Fruit fly (Drosophila melanogaster) whole organism, embryonic: ENCODE data around the gene alpha-Spec.

Experiments used
- Antp ChIP-seq: fragments of 200-800 bp; sonication (Bioruptor generic); optimal IDR thresholded peaks from 3 replicates; lab custom pipeline; 2016; ENCODE audit warnings: missing biosample characterization, missing genetic modification characterization
- CG11504 ChIP-seq: fragments of 200-800 bp; sonication (Bioruptor generic); optimal IDR thresholded peaks from 3 replicates; lab custom pipeline; 2019; ENCODE audit warnings: missing biosample characterization, mild to moderate bottlenecking, missing genetic modification characterization, moderate library complexity
- CG12219 ChIP-seq: fragments of 200-800 bp; sonication (Bioruptor generic); optimal IDR thresholded peaks from 3 replicates; lab custom pipeline; 2018; ENCODE audit warnings: missing biosample characterization, mild to moderate bottlenecking, missing genetic modification characterization
- CG12942 ChIP-seq: fragments of 200-800 bp; sonication (Bioruptor generic); optimal IDR thresholded peaks from 3 replicates; lab custom pipeline; 2016; ENCODE audit warnings: missing biosample characterization, missing genetic modification characterization
- CG13296 ChIP-seq: fragments of 200-800 bp; sonication (Bioruptor generic); optimal IDR thresholded peaks from 3 replicates; lab custom pipeline; 2018; ENCODE audit warnings: missing biosample characterization, mild to moderate bottlenecking, missing genetic modification characterization
- CG1529 ChIP-seq: fragments of 200-800 bp; sonication (Bioruptor generic); optimal IDR thresholded peaks from 3 replicates; lab custom pipeline; 2018; ENCODE audit warnings: missing biosample characterization, missing genetic modification characterization
- CG15601 ChIP-seq: fragments of 200-800 bp; sonication (Bioruptor generic); optimal IDR thresholded peaks from 3 replicates; lab custom pipeline; 2019; ENCODE audit warnings: missing biosample characterization, mild to moderate bottlenecking, missing genetic modification characterization, moderate library complexity
- CG3065 ChIP-seq: fragments of 200-800 bp; sonication (Bioruptor generic); optimal IDR thresholded peaks from 2 replicates; lab custom pipeline; 2016; ENCODE audit warnings: missing biosample characterization, missing genetic modification characterization
- CG33557 ChIP-seq: fragments of 200-800 bp; sonication (Bioruptor generic); optimal IDR thresholded peaks from 2 replicates; lab custom pipeline; 2019; ENCODE audit warnings: missing biosample characterization, mild to moderate bottlenecking, missing genetic modification characterization, moderate library complexity
- CG4360 ChIP-seq: fragments of 200-800 bp; sonication (Bioruptor generic); IDR thresholded peaks from 2 replicates; pipeline ENCODE4 v1.3.6; 2022; ENCODE audit warnings: missing biosample characterization, missing genetic modification characterization
- CG5245 ChIP-seq: fragments of 200-800 bp; sonication (Bioruptor generic); optimal IDR thresholded peaks from 3 replicates; lab custom pipeline; 2016; ENCODE audit warnings: missing biosample characterization, missing genetic modification characterization
- CG7745 ChIP-seq: fragments of 200-800 bp; sonication (Bioruptor generic); optimal IDR thresholded peaks from 2 replicates; lab custom pipeline; 2018; ENCODE audit warnings: missing biosample characterization, mild to moderate bottlenecking, missing genetic modification characterization, moderate library complexity
- CG7963 ChIP-seq: fragments of 200-800 bp; sonication (Bioruptor generic); IDR thresholded peaks from 3 replicates; pipeline ENCODE4 v1.3.6; 2022; ENCODE audit warnings: missing biosample characterization, missing genetic modification characterization; ENCODE audit not compliant: partially characterized antibody
- CG9437 ChIP-seq: fragments of 200-800 bp; sonication (Bioruptor generic); optimal IDR thresholded peaks from 2 replicates; lab custom pipeline; 2018; ENCODE audit warnings: missing biosample characterization, mild to moderate bottlenecking, missing genetic modification characterization
- Dbx ChIP-seq: fragments of 200-800 bp; sonication (Bioruptor generic); IDR thresholded peaks from 3 replicates; pipeline ENCODE4 v1.3.6; 2022; ENCODE audit warnings: missing biosample characterization, missing genetic modification characterization
- Dll ChIP-seq: fragments of 200-800 bp; sonication (Bioruptor generic); IDR thresholded peaks from 4 replicates; pipeline ENCODE4 v1.3.6; 2022; ENCODE audit warnings: missing biosample characterization, missing genetic modification characterization; ENCODE audit not compliant: partially characterized antibody
- Elba2 ChIP-seq: fragments of 200-800 bp; sonication (Bioruptor generic); optimal IDR thresholded peaks from 3 replicates; lab custom pipeline; 2016; ENCODE audit warnings: missing biosample characterization, missing genetic modification characterization
- Hsf ChIP-seq: fragments of 200-800 bp; sonication (Bioruptor generic); optimal IDR thresholded peaks from 3 replicates; lab custom pipeline; 2016; ENCODE audit warnings: missing biosample characterization, missing genetic modification characterization
- MESR4 ChIP-seq: fragments of 200-800 bp; sonication (Bioruptor generic); optimal IDR thresholded peaks from 2 replicates; lab custom pipeline; 2018; ENCODE audit warnings: missing biosample characterization, mild to moderate bottlenecking, missing genetic modification characterization, moderate library complexity
- MTF-1 ChIP-seq: fragments of 200-800 bp; sonication (Bioruptor generic); optimal IDR thresholded peaks from 2 replicates; lab custom pipeline; 2018; ENCODE audit warnings: missing biosample characterization, mild to moderate bottlenecking, missing genetic modification characterization, borderline replicate concordance
- NC2α ChIP-seq: fragments of 200-800 bp; sonication (Bioruptor generic); optimal IDR thresholded peaks from 2 replicates; lab custom pipeline; 2016; ENCODE audit warnings: missing biosample characterization, missing genetic modification characterization
- Ptx1 ChIP-seq: fragments of 200-800 bp; sonication (Bioruptor generic); IDR thresholded peaks from 2 replicates; pipeline ENCODE4 v1.3.6; 2022; ENCODE audit warnings: missing biosample characterization, missing genetic modification characterization
- Sox100B ChIP-seq: fragments of 200-800 bp; sonication (Bioruptor generic); optimal IDR thresholded peaks from 3 replicates; lab custom pipeline; 2018; ENCODE audit warnings: missing biosample characterization, mild to moderate bottlenecking, missing genetic modification characterization
- Sry-δ ChIP-seq: fragments of 200-800 bp; sonication (Bioruptor generic); optimal IDR thresholded peaks from 2 replicates; lab custom pipeline; 2016; ENCODE audit warnings: missing biosample characterization, missing genetic modification characterization
- YL-1 ChIP-seq: fragments of 200-800 bp; sonication (Bioruptor generic); optimal IDR thresholded peaks from 3 replicates; lab custom pipeline; 2017; ENCODE audit warnings: missing biosample characterization, mild to moderate bottlenecking, missing genetic modification characterization
- ato ChIP-seq: fragments of 200-800 bp; sonication (Bioruptor generic); IDR thresholded peaks from 2 replicates; pipeline ENCODE4 v1.3.6; 2022; ENCODE audit warnings: missing biosample characterization, missing genetic modification characterization; ENCODE audit not compliant: partially characterized antibody
- btn ChIP-seq: fragments of 200-800 bp; sonication (Bioruptor generic); optimal IDR thresholded peaks from 2 replicates; lab custom pipeline; 2016; ENCODE audit warnings: missing biosample characterization, missing genetic modification characterization
- cas ChIP-seq: fragments of 200-800 bp; sonication (Bioruptor generic); IDR thresholded peaks from 2 replicates; pipeline ENCODE4 v1.3.6; 2022; ENCODE audit warnings: missing biosample characterization, missing genetic modification characterization
- cato ChIP-seq: fragments of 200-800 bp; sonication (Bioruptor generic); optimal IDR thresholded peaks from 2 replicates; lab custom pipeline; 2016; ENCODE audit warnings: missing biosample characterization, missing genetic modification characterization, borderline replicate concordance
- en ChIP-seq: fragments of 200-800 bp; sonication (Bioruptor generic); optimal IDR thresholded peaks from 2 replicates; lab custom pipeline; 2016; ENCODE audit warnings: missing biosample characterization, missing genetic modification characterization
- grn ChIP-seq: fragments of 200-800 bp; sonication (Bioruptor generic); optimal IDR thresholded peaks from 3 replicates; lab custom pipeline; 2017; ENCODE audit warnings: missing biosample characterization, missing genetic modification characterization
- hbn ChIP-seq: fragments of 200-800 bp; sonication (Bioruptor generic); IDR thresholded peaks from 2 replicates; pipeline ENCODE4 v1.3.6; 2022; ENCODE audit warnings: missing biosample characterization, missing genetic modification characterization; ENCODE audit not compliant: partially characterized antibody
- lab ChIP-seq: fragments of 200-800 bp; sonication (Bioruptor generic); optimal IDR thresholded peaks from 3 replicates; lab custom pipeline; 2017; ENCODE audit warnings: missing biosample characterization, missing genetic modification characterization, mild to moderate bottlenecking, moderate library complexity, missing genetic modification reagents
- nerfin-1 ChIP-seq: fragments of 200-800 bp; sonication (Bioruptor generic); optimal IDR thresholded peaks from 3 replicates; lab custom pipeline; 2019; ENCODE audit warnings: missing biosample characterization, mild to moderate bottlenecking, missing genetic modification characterization, moderate library complexity
- nerfin-2 ChIP-seq: fragments of 200-800 bp; sonication (Bioruptor generic); IDR thresholded peaks from 2 replicates; pipeline ENCODE4 v1.3.6; 2022; ENCODE audit warnings: missing biosample characterization, missing genetic modification characterization; ENCODE audit not compliant: partially characterized antibody
- nmo ChIP-seq: fragments of 200-800 bp; sonication (Bioruptor generic); optimal IDR thresholded peaks from 2 replicates; lab custom pipeline; 2018; ENCODE audit warnings: missing biosample characterization, mild to moderate bottlenecking, missing genetic modification characterization, moderate library complexity
- odd ChIP-seq: fragments of 200-800 bp; sonication (Bioruptor generic); optimal IDR thresholded peaks from 2 replicates; lab custom pipeline; 2017; ENCODE audit warnings: missing biosample characterization, mild to moderate bottlenecking, missing genetic modification characterization
- pan ChIP-seq, 4 experiments: fragments of >200 bp in 3 of 4; fragments of 200-800 bp in 1 of 4; sonication (Bioruptor generic) in 1 of 4; optimal IDR thresholded peaks in 3 of 4; IDR thresholded peaks in 1 of 4; 2 replicates each; pipeline versions ENCODE4 v1.3.6 to Lab custom; 2017 to 2022; ENCODE audit warnings: missing biosample characterization in 2 of 4, missing genetic modification characterization in 2 of 4, mixed read lengths in 1 of 4
- peb ChIP-seq: fragments of 200-800 bp; sonication (Bioruptor generic); IDR thresholded peaks from 2 replicates; pipeline ENCODE4 v1.3.6; 2022; ENCODE audit warnings: missing biosample characterization, missing genetic modification characterization
- pros ChIP-seq: fragments of 200-800 bp; sonication (Bioruptor generic); optimal IDR thresholded peaks from 3 replicates; lab custom pipeline; 2019; ENCODE audit warnings: missing biosample characterization, mild to moderate bottlenecking, missing genetic modification characterization, moderate library complexity
- sc ChIP-seq, 3 experiments: fragments of >200 bp in 2 of 3; fragments of 200-800 bp in 1 of 3; sonication (Bioruptor generic) in 1 of 3; optimal IDR thresholded peaks; 2 replicates in 2 of 3; 3 replicates in 1 of 3; lab custom pipeline; 2017; ENCODE audit warnings: mild to moderate bottlenecking in 1 of 3, missing biosample characterization in 1 of 3, missing genetic modification characterization in 1 of 3, missing genetic modification reagents in 1 of 3
- schlank ChIP-seq: fragments of 200-800 bp; sonication (Bioruptor generic); optimal IDR thresholded peaks from 2 replicates; lab custom pipeline; 2018; ENCODE audit warnings: missing biosample characterization, mild to moderate bottlenecking, missing genetic modification characterization
- sens-2 ChIP-seq: fragments of 200-800 bp; sonication (Bioruptor generic); IDR thresholded peaks from 2 replicates; pipeline ENCODE4 v1.3.6; 2022; ENCODE audit warnings: missing biosample characterization, missing genetic modification characterization
- shn ChIP-seq: fragments of 200-800 bp; sonication (Bioruptor generic); optimal IDR thresholded peaks from 3 replicates; lab custom pipeline; 2016; ENCODE audit warnings: missing biosample characterization, missing genetic modification characterization
- slou ChIP-seq: fragments of 200-800 bp; sonication (Bioruptor generic); optimal IDR thresholded peaks from 3 replicates; lab custom pipeline; 2016; ENCODE audit warnings: missing biosample characterization, missing genetic modification characterization
- sr ChIP-seq: fragments of 200-800 bp; sonication (Bioruptor generic); IDR thresholded peaks from 3 replicates; pipeline ENCODE4 v1.3.6; 2022; ENCODE audit warnings: missing biosample characterization, missing genetic modification characterization
- sug ChIP-seq: fragments of 200-800 bp; optimal IDR thresholded peaks from 2 replicates; lab custom pipeline; 2019; ENCODE audit warnings: missing biosample characterization, mild to moderate bottlenecking, missing genetic modification characterization, moderate library complexity
- vfl ChIP-seq: fragments of 200-800 bp; sonication (Bioruptor generic); optimal IDR thresholded peaks from 2 replicates; lab custom pipeline; 2016; ENCODE audit warnings: missing biosample characterization, missing genetic modification characterization
- zen ChIP-seq: fragments of 200-800 bp; sonication (Bioruptor generic); optimal IDR thresholded peaks from 3 replicates; lab custom pipeline; 2018; ENCODE audit warnings: missing biosample characterization, mild to moderate bottlenecking, missing genetic modification characterization, moderate library complexity

alpha-Spec gene

DNA sequence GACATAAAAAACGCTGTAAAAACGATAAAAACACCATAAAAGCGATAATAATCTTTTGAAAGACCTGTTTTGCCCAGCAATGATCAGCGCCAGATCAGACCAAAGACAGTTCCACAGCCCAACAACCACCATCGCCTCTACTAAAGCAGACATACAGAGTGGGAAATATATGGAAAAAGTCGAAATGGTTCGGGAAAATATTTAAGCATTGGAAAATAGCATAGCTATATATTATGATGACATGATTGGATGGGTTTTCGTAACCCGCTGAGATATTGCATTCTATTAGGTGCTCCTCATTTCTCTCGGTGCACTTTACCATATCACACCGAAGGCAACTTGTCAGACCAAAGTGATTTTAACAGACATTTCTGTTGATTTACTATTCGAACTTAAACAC lies 13.5 kb upstream of the alpha-Spec start (continued):
- TF ChIP-seq CG12942 (GFP tag; lab: Kevin White, UChicago) (peak; percentile 86), odd (GFP tag; lab: Kevin White, UChicago) (no peak), Ptx1 (GFP tag; lab: Robert Waterston, UW) (peak; percentile 94), Elba2 (GFP tag; lab: Kevin White, UChicago) (no peak), Sry-δ (GFP tag; lab: Kevin White, UChicago) (peak; percentile 57), CG7963 (GFP tag; lab: Robert Waterston, UW) (no peak), CG12219 (peak; percentile 91), btn (GFP tag; lab: Kevin White, UChicago) (peak; percentile 81), shn (peak; percentile 80), ato (no peak), schlank (tag; lab: Kevin White, UChicago) (peak; percentile 80), cas (peak; percentile 83), pan (optimal IDR thresholded peaks at IDR 0.05; lab: Kevin White, UChicago) (no peak), pan (GFP tag; optimal IDR thresholded peaks at IDR 0.05 in 1 of 2, IDR thresholded peaks at IDR 0.05 in 1 of 2) (peak in 1 of 2 experiments; percentile 94), CG5245 (GFP tag; lab: Kevin White, UChicago) (peak; percentile 84), lab (GFP tag; lab: Kevin White, UChicago) (peak; percentile 94), CG9437 (GFP tag; lab: Kevin White, UChicago) (peak; percentile 67), zen (tag; lab: Kevin White, UChicago) (peak; percentile 53), CG7745 (tag; lab: Kevin White, UChicago) (no peak), nerfin-2 (GFP tag; lab: Robert Waterston, UW) (no peak), vfl (GFP tag; lab: Kevin White, UChicago) (peak; percentile 77), CG4360 (GFP tag; lab: Robert Waterston, UW) (peak; percentile 66), sug (tag; lab: Kevin White, UChicago) (peak; percentile 70), slou (GFP tag; lab: Kevin White, UChicago) (peak; percentile 70), peb (GFP tag; lab: Robert Waterston, UW) (peak; percentile 73), Dbx (GFP tag; lab: Robert Waterston, UW) (peak; percentile 89), Dll (GFP tag; lab: Robert Waterston, UW) (no peak), sens-2 (GFP tag; lab: Robert Waterston, UW) (peak; percentile 85), YL-1 (GFP tag; lab: Kevin White, UChicago) (peak; percentile 10), nerfin-1 (tag; lab: Kevin White, UChicago) (no peak), Sox100B (GFP tag; lab: Kevin White, UChicago) (no peak), sc (optimal IDR thresholded peaks at IDR 0.05; lab: Kevin White, UChicago) (no peak), sc (GFP tag; optimal IDR thresholded peaks at IDR 0.05; lab: Kevin White, UChicago) (no peak), MTF-1 (GFP tag; lab: Kevin White, UChicago) (peak; percentile 80), CG3065 (GFP tag; lab: Kevin White, UChicago) (peak; percentile 32), Antp (GFP tag; lab: Kevin White, UChicago) (peak; percentile 93), hbn (GFP tag; lab: Robert Waterston, UW) (no peak), CG1529 (GFP tag; lab: Kevin White, UChicago) (peak; percentile 63), CG13296 (GFP tag; lab: Kevin White, UChicago) (peak; percentile 92), NC2α (GFP tag; lab: Kevin White, UChicago) (peak; percentile 64), cato (GFP tag; lab: Kevin White, UChicago) (peak; percentile 57), sr (GFP tag; lab: Robert Waterston, UW) (peak; percentile 82), pros (no peak), nmo (GFP tag; lab: Kevin White, UChicago) (peak; percentile 86), CG15601 (peak; percentile 65), en (GFP tag; lab: Kevin White, UChicago) (peak; percentile 89), CG11504 (peak; percentile 92), CG33557 (GFP tag; lab: Kevin White, UChicago) (peak; percentile 31), MESR4 (GFP tag; lab: Kevin White, UChicago) (peak; percentile 18), grn (peak; percentile 82), Hsf (GFP tag; lab: Kevin White, UChicago) (peak; percentile 89)
